Worm (Caenorhabditis elegans): ENCODE data around the gene Y9C9A.8.

Gene Y9C9A.8

DNA sequence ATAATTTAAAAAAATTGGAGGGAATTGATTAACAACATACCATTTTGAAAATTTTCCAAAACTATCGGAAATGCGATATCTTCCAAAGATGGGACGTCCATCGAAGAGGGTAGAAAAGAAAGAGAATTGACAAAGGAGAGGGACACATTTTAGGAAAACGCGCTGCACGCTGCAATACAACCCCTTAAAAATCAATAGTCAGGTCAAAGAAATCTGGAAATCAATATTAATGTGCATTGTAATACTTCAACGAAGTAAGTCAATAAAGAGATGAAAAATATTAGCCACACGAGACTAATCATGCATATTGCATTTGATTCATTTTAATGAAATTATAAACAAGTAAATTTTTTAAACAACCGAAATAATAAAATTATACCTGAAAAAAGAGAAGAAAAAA is 39.3 kb downstream of the Y9C9A.8 start, which contains the start of gene Y9C9A.13:
Y9C9A.13 (minus strand) TSS at position 101 of the 400 bp plus-strand sequence.
- TF ChIP-seq ama-1 (optimal IDR thresholded peaks at IDR 0.05): no peak

DNA sequence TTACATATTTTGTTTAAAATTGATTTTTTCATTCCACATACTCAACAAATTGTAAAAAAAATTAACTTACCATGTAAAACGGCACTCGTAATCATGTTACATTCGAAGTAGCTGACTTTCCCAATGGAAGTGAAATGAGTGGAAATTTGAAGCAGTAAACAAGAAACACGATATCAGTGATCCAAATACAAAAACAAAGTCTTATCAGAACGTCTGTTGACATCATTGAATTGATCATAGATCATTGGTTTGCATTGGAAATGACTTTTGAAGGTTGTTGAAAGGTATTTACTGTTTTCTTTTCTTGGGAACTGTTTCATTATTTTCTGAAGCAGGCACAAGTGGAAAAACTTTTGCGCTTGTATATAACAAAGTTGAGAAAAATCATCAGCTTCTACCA is 45.9 kb downstream of the Y9C9A.8 start, which contains the start of gene Y9C9A.16:
Y9C9A.16 (minus strand) TSS at position 131 of the 400 bp plus-strand sequence.
- no peak for TF ChIP-seq ama-1 (optimal IDR thresholded peaks at IDR 0.05)
- no peak for TF ChIP-seq ceh-13 (GFP tag; optimal IDR thresholded peaks at IDR 0.05)
- TF ChIP-seq sea-1 (GFP tag; conservative IDR thresholded peaks at IDR 0.05): no peak
- TF ChIP-seq hmbx-1 (tag; optimal IDR thresholded peaks at IDR 0.05): no peak
- no peak for TF ChIP-seq tra-4 (tag; optimal IDR thresholded peaks at IDR 0.05)
- no peak for TF ChIP-seq tbx-11 (GFP tag; IDR thresholded peaks at IDR 0.05)
- TF ChIP-seq aly-1 (tag; optimal IDR thresholded peaks at IDR 0.05): no peak
- no peak for TF ChIP-seq flt-1 (GFP tag; IDR thresholded peaks at IDR 0.05)
- no peak for TF ChIP-seq scrt-1 (GFP tag; IDR thresholded peaks at IDR 0.05)
- no peak for TF ChIP-seq hmg-4 (GFP tag; optimal IDR thresholded peaks at IDR 0.05)
- TF ChIP-seq F13C5.2 (tag; optimal IDR thresholded peaks at IDR 0.05): no peak
- TF ChIP-seq ets-7 (tag; optimal IDR thresholded peaks at IDR 0.05): no peak

DNA sequence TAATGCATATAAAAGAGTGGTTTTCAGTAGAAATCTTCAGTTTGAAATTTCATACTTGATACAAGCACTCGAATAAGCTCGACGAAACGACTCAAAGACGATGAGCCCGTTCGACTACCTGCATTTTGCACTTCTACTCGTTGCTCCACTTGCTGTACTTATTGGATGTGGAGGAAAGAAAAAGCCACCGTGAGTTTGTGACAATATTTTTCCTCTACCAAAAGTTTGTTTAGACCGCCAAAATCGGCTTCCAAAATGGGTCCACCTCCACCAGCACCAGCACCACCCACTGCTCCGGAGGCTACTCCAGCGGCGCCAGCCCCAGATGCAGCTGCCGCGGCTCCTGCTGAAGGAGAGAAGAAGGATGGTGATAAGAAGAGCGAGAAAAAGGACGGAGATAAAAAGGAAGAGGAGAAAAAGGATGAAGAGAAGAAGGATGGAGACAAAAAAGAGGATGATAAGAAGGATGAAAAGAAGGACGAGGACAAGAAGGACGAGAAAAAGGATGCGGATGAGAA is 47.1 kb downstream of the Y9C9A.8 start, which contains the start of gene E03H12.5:
E03H12.5 (plus strand) TSS at position 51 of the 518 bp plus-strand sequence.
- TF ChIP-seq aly-1 (tag; optimal IDR thresholded peaks at IDR 0.05) (no peak), ets-7 (tag; optimal IDR thresholded peaks at IDR 0.05) (no peak), ceh-36 (tag; optimal IDR thresholded peaks at IDR 0.05) (no peak), sea-1 (GFP tag; conservative IDR thresholded peaks at IDR 0.05) (no peak), B0310.2 (tag; optimal IDR thresholded peaks at IDR 0.05) (no peak), flt-1 (GFP tag; IDR thresholded peaks at IDR 0.05) (no peak), hnd-1 (tag; optimal IDR thresholded peaks at IDR 0.05) (no peak), pes-1 (GFP tag; IDR thresholded peaks at IDR 0.05) (no peak), tbx-11 (GFP tag; IDR thresholded peaks at IDR 0.05) (no peak), tra-4 (tag; optimal IDR thresholded peaks at IDR 0.05) (no peak), scrt-1 (GFP tag; IDR thresholded peaks at IDR 0.05) (no peak), tbx-37 (GFP tag; conservative IDR thresholded peaks at IDR 0.05) (no peak), F13C5.2 (tag; optimal IDR thresholded peaks at IDR 0.05) (no peak), hmg-4 (GFP tag; optimal IDR thresholded peaks at IDR 0.05) (no peak), hmbx-1 (tag; optimal IDR thresholded peaks at IDR 0.05) (no peak), ama-1 (optimal IDR thresholded peaks at IDR 0.05) (no peak), ceh-13 (GFP tag; optimal IDR thresholded peaks at IDR 0.05) (no peak)

DNA sequence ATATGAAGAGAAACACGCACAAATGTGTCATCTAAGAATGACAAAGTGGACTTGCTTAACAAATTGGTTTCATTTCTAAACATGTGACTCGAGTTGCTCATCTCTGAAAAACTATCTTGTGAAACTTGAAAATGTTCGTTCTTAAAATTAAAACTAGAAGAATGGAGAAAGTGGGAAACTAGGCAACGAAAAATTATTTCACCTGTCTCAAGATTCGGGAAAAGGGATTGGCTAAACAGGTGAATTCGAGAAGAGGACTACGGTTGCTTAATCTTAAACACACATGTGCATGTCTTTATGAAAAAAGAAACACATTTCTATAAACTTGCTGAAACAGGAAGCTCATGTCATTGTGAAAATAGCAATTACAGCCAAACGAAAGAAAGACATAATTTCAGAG is 50.9 kb downstream of the Y9C9A.8 start, which contains the start of gene srz-24:
srz-24 (minus strand) TSS at position 101 of the 400 bp plus-strand sequence.
- no peak for TF ChIP-seq F13C5.2 (tag; optimal IDR thresholded peaks at IDR 0.05)
- TF ChIP-seq sea-1 (GFP tag; conservative IDR thresholded peaks at IDR 0.05): no peak
- TF ChIP-seq scrt-1 (GFP tag; IDR thresholded peaks at IDR 0.05): no peak
- TF ChIP-seq pes-1 (GFP tag; IDR thresholded peaks at IDR 0.05): no peak
- TF ChIP-seq B0310.2 (tag; optimal IDR thresholded peaks at IDR 0.05): no peak
- TF ChIP-seq ceh-13 (GFP tag; optimal IDR thresholded peaks at IDR 0.05): no peak
- no peak for TF ChIP-seq tbx-37 (GFP tag; conservative IDR thresholded peaks at IDR 0.05)
- no peak for TF ChIP-seq aly-1 (tag; optimal IDR thresholded peaks at IDR 0.05)
- no peak for TF ChIP-seq hmbx-1 (tag; optimal IDR thresholded peaks at IDR 0.05)
- TF ChIP-seq hnd-1 (tag; optimal IDR thresholded peaks at IDR 0.05): no peak
- TF ChIP-seq flt-1 (GFP tag; IDR thresholded peaks at IDR 0.05): no peak

All from whole organism, early embryonic.